Worm (Caenorhabditis elegans): Measurements from ENCODE around the gene Y38H6C.25.

DNA sequence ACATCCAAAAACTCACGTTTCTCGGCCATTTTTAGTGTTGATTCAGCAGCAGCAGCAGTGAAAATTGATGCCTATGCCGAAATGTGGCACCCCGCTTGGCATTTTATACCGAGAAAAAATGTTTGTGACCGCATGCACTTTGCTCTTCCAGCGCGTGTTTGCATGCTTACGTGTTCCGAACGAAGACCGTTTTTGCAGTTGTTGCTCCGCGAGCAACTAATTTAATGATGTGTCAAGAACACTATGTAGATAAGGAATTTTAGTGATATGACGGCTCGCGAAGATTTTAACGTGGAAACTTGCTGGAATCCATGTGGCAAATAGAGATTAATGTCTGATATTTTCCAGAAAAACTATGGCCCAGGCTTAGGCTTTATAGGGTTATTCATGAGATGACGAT lies 20.0 kb upstream of the Y38H6C.25 start, which contains the start of gene dct-16:
- TF ChIP-seq lag-1 (GFP tag; IDR thresholded peaks at IDR 0.05), result no peak
- no peak for TF ChIP-seq cebp-2 (GFP tag; IDR thresholded peaks at IDR 0.05)
- no peak for TF ChIP-seq tlf-1 (GFP tag; optimal IDR thresholded peaks at IDR 0.05)
- no peak for TF ChIP-seq unc-62 (GFP tag; optimal IDR thresholded peaks at IDR 0.05)
- TF ChIP-seq nfya-2 (GFP tag; IDR thresholded peaks at IDR 0.05), result no peak
- no peak for TF ChIP-seq B0019.2 (GFP tag; conservative IDR thresholded peaks at IDR 0.05)
- TF ChIP-seq snpc-1.1 (tag; optimal IDR thresholded peaks at IDR 0.05; ENCODE audit: insufficient read depth), result no peak
- no peak for TF ChIP-seq pbrm-1 (GFP tag; IDR thresholded peaks at IDR 0.05)
- no peak for TF ChIP-seq pha-4 (tag; optimal IDR thresholded peaks at IDR 0.05)
- no peak for TF ChIP-seq gei-17 (GFP tag; optimal IDR thresholded peaks at IDR 0.05)
- TF ChIP-seq aptf-2 (GFP tag; conservative IDR thresholded peaks at IDR 0.05), result no peak
- no peak for TF ChIP-seq Y56A3A.18 (GFP tag; IDR thresholded peaks at IDR 0.05)
- no peak for TF ChIP-seq snpc-4 (GFP tag; optimal IDR thresholded peaks at IDR 0.05)
- no peak for TF ChIP-seq snpc-4 (tag; optimal IDR thresholded peaks at IDR 0.05)

All from whole organism, young adult.